Worm (Caenorhabditis elegans) whole organism, midembryonic: Measurements from ENCODE around the gene tofu-2.
"Not testable (repeated sequence)": the region's sequence is repeated elsewhere in the genome, so short reads cannot be mapped to it uniquely, and the experiment has no call there.

ENCODE experiments used
- T22C8.4 ChIP-seq: fragments of 200-800 bp; sonication (Bioruptor generic); IDR thresholded peaks from 2 replicates; pipeline ENCODE4 v1.3.6; 2022; ENCODE audit warnings: missing genetic modification characterization, missing compliant biosample characterization
- cog-1 ChIP-seq: sonication (generic microtip); optimal IDR thresholded peaks from 2 replicates; lab custom pipeline; 2016; ENCODE audit warnings: missing genetic modification characterization, missing compliant biosample characterization
- flt-1 ChIP-seq: fragments of 200-800 bp; sonication (Bioruptor generic); IDR thresholded peaks from 2 replicates; pipeline ENCODE4 v1.3.6; 2022; ENCODE audit warnings: missing genetic modification characterization, missing compliant biosample characterization
- klf-2 ChIP-seq: fragments of 200-800 bp; sonication (Bioruptor generic); conservative IDR thresholded peaks from 2 replicates; pipeline ENCODE4 v1.3.6; 2022; ENCODE audit warnings: missing genetic modification reagents, missing genetic modification characterization, missing compliant biosample characterization
- med-1 ChIP-seq: sonication (generic microtip); optimal IDR thresholded peaks from 2 replicates; lab custom pipeline; 2017; ENCODE audit warnings: missing genetic modification characterization, mild to moderate bottlenecking, missing compliant biosample characterization, antibody characterized with exemption, missing genetic modification reagents; ENCODE audit not compliant: insufficient read depth
- ref-1 ChIP-seq: fragments of 200-800 bp; sonication (Bioruptor generic); conservative IDR thresholded peaks from 2 replicates; pipeline ENCODE4 v1.3.6; 2022; ENCODE audit warnings: missing genetic modification reagents, missing genetic modification characterization, missing compliant biosample characterization
- tab-1 ChIP-seq: fragments of 200-800 bp; sonication (Bioruptor generic); IDR thresholded peaks from 2 replicates; pipeline ENCODE4 v1.3.6; 2022; ENCODE audit warnings: missing genetic modification characterization, missing compliant biosample characterization
- ztf-23 ChIP-seq: fragments of 200-800 bp; sonication (Bioruptor generic); IDR thresholded peaks from 2 replicates; pipeline ENCODE4 v1.3.6; 2022; ENCODE audit warnings: missing genetic modification reagents, missing genetic modification characterization, missing compliant biosample characterization
- ztf-29 ChIP-seq: fragments of 200-800 bp; sonication (Bioruptor generic); IDR thresholded peaks from 2 replicates; pipeline ENCODE4 v1.3.6; 2022; ENCODE audit warnings: missing genetic modification reagents, missing genetic modification characterization, missing compliant biosample characterization

The tofu-2 gene

DNA sequence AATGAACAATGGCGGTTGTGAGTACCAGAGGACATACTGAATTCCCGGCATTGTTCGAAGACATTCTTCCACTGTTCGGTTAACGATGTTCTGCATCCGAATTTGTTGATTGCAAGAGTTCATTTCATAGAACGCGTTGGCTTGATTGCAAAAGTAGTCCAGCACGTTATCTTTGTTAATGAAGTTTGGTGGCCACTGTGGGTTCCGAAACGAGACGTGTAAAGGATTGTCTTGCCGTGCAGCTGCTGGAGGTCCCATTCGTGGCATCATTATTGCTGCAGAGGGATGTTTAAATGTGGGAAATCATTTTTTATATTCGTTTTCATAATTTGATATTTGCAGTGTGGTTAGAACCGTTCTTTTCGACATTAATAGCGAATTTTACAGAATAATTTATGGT is 8.3 kb upstream of the tofu-2 start, which contains the start of gene mdt-6:
Gene mdt-6, minus strand, starts transcription at position 275 of the 400 bp plus-strand sequence.
- TF ChIP-seq ztf-23 (no peak), ref-1 (GFP tag; lab: Robert Waterston, UW) (no peak), cog-1 (tag; lab: Kevin White, UChicago) (no peak), ztf-29 (GFP tag; lab: Robert Waterston, UW) (no peak), T22C8.4 (GFP tag; lab: Robert Waterston, UW) (no peak), med-1 (GFP tag; lab: Kevin White, UChicago) (no peak), klf-2 (GFP tag; lab: Robert Waterston, UW) (no peak), tab-1 (GFP tag; lab: Robert Waterston, UW) (no peak), flt-1 (no peak)

DNA sequence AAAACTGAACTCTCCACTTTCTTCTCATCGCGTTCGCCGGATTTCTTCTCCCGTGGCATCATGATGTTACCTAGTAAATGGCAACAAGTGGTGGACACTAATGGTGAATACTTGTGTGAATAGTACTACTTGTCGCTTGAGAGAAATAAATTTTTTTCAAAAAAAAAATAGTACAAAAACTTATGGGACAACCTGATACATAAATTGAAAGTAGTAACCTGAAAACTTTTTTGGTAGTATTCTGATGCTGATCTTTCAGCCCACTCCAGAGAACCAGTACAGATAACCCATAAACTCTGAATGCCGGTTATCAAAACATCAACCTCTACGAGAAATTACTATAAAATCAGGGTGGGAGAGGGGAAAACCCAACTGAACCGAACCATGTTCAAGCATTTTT is 6.7 kb upstream of the tofu-2 start, which contains the start of gene Y57E12AL.2:
Gene Y57E12AL.2, plus strand, starts transcription at position 301 of the 400 bp plus-strand sequence.
- not testable (repeated sequence) for TF ChIP-seq ztf-29 (GFP tag; lab: Robert Waterston, UW); ztf-23; T22C8.4 (GFP tag; lab: Robert Waterston, UW)

ce11 chrV:7054598-7054997 is 3.5 kb upstream of the tofu-2 start, which contains the start of gene spig-8:
Gene spig-8, plus strand, starts transcription at chrV:7054898.
- TF ChIP-seq med-1 (GFP tag; lab: Kevin White, UChicago) (no peak), tab-1 (GFP tag; lab: Robert Waterston, UW) (no peak), ztf-29 (GFP tag; lab: Robert Waterston, UW) (no peak), flt-1 (no peak), klf-2 (GFP tag; lab: Robert Waterston, UW) (no peak), ztf-23 (no peak), T22C8.4 (GFP tag; lab: Robert Waterston, UW) (no peak), cog-1 (tag; lab: Kevin White, UChicago) (no peak)

DNA sequence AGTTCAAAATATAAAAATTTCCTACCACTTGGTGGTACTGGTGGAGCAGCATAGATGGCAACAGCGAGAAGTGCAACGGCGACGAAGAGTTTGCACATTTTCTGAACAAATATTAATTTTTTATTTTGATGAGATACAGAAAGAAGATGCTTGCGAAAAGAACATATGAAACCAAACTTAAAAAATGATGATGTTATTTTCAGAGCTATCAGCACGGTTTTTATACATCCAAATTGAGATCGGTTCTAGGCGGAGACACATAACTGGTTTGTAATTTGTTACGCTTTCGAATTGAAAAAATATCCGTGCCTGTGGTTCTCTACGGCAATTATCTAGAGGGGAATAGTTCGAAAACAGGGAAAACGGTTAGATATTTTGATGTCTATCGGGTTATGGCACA is 2.1 kb upstream of the tofu-2 start, which contains the start of gene txt-17:
Gene txt-17, minus strand, starts transcription at position 101 of the 400 bp plus-strand sequence.
- no peak for TF ChIP-seq klf-2 (GFP tag; lab: Robert Waterston, UW)
- TF ChIP-seq ztf-23: no peak
- no peak for TF ChIP-seq ref-1 (GFP tag; lab: Robert Waterston, UW)
- no peak for TF ChIP-seq ztf-29 (GFP tag; lab: Robert Waterston, UW)
- no peak for TF ChIP-seq med-1 (GFP tag; lab: Kevin White, UChicago)
- no peak for TF ChIP-seq flt-1
- no peak for TF ChIP-seq cog-1 (tag; lab: Kevin White, UChicago)
- TF ChIP-seq tab-1 (GFP tag; lab: Robert Waterston, UW): no peak
- TF ChIP-seq T22C8.4 (GFP tag; lab: Robert Waterston, UW): no peak

ce11 chrV:7050153-7050552 is 895 bp downstream of the tofu-2 start:
- TF ChIP-seq T22C8.4 (GFP tag; lab: Robert Waterston, UW) (no peak), ztf-23 (no peak), med-1 (GFP tag; lab: Kevin White, UChicago) (no peak), ref-1 (GFP tag; lab: Robert Waterston, UW) (no peak), cog-1 (tag; lab: Kevin White, UChicago) (no peak), ztf-29 (GFP tag; lab: Robert Waterston, UW) (no peak)

ce11 chrV:7047512-7047911 is 3.5 kb downstream of the tofu-2 start, which contains the start of gene F20A1.8:
Gene F20A1.8, minus strand, starts transcription at chrV:7047612.
- TF ChIP-seq klf-2 (GFP tag; lab: Robert Waterston, UW): no peak
- TF ChIP-seq ztf-23: no peak
- no peak for TF ChIP-seq cog-1 (tag; lab: Kevin White, UChicago)
- no peak for TF ChIP-seq flt-1
- no peak for TF ChIP-seq tab-1 (GFP tag; lab: Robert Waterston, UW)
- TF ChIP-seq ztf-29 (GFP tag; lab: Robert Waterston, UW): no peak

DNA sequence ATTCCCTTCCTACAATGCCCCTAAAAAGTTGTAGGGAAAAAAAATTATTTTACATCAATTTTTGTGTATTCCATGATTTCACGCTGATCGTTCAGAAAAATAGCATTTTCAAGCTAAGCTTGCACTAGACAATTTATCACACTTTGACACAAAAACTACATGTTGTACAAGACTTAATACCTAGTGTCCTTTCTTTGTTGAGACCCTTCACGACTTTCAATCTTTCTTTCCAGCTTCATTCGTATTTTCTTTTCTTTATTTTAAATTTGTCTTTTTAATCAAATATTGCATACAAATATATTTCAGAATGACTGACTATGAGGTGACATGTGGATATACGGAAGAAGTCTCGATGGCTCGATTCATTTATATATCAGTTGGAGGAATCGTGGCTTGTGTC is 5.0 kb downstream of the tofu-2 start, which contains the start of gene F20A1.2:
Gene F20A1.2, plus strand, starts transcription at position 301 of the 400 bp plus-strand sequence.
- TF ChIP-seq med-1 (GFP tag; lab: Kevin White, UChicago): no peak
- TF ChIP-seq ref-1 (GFP tag; lab: Robert Waterston, UW): no peak
- TF ChIP-seq ztf-29 (GFP tag; lab: Robert Waterston, UW): no peak
- TF ChIP-seq ztf-23: no peak
- no peak for TF ChIP-seq T22C8.4 (GFP tag; lab: Robert Waterston, UW)
- TF ChIP-seq flt-1: no peak
- TF ChIP-seq klf-2 (GFP tag; lab: Robert Waterston, UW): no peak
- TF ChIP-seq tab-1 (GFP tag; lab: Robert Waterston, UW): no peak
- no peak for TF ChIP-seq cog-1 (tag; lab: Kevin White, UChicago)

DNA sequence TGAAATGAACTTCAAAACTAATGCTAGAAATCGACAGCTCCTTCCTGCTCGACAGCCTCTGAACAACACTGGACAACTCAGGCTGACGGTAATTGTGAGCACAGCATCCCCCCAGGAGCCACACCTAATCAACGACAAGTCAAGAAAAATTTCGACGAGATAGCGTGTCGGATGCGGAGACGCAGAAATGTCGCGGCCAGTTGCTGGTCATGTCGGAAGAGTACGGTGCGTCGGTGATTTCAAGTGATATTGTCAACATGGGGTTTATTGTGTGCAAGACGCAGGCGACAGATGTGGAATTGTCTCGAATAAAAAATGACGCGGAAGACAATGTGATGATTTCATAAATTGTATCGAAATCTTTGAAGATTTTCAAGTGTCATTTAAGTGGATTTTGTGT is 14.6 kb downstream of the tofu-2 start, which contains the start of gene twk-11:
Gene twk-11, minus strand, starts transcription at position 101 of the 400 bp plus-strand sequence.
- no peak for TF ChIP-seq ztf-29 (GFP tag; lab: Robert Waterston, UW)
- TF ChIP-seq cog-1 (tag; lab: Kevin White, UChicago): no peak
- TF ChIP-seq klf-2 (GFP tag; lab: Robert Waterston, UW): no peak
- TF ChIP-seq ztf-23: no peak
- TF ChIP-seq tab-1 (GFP tag; lab: Robert Waterston, UW): no peak
- no peak for TF ChIP-seq med-1 (GFP tag; lab: Kevin White, UChicago)
- TF ChIP-seq flt-1: no peak
- TF ChIP-seq ref-1 (GFP tag; lab: Robert Waterston, UW): no peak
- TF ChIP-seq T22C8.4 (GFP tag; lab: Robert Waterston, UW): no peak

ce11 chrV:7027055-7027454 is 24.0 kb downstream of the tofu-2 start, which contains the start of gene F20A1.6:
Gene F20A1.6, minus strand, starts transcription at chrV:7027155.
- TF ChIP-seq tab-1 (GFP tag; lab: Robert Waterston, UW) (no peak), klf-2 (GFP tag; lab: Robert Waterston, UW) (no peak), ztf-23 (no peak), med-1 (GFP tag; lab: Kevin White, UChicago) (no peak), T22C8.4 (GFP tag; lab: Robert Waterston, UW) (no peak), flt-1 (no peak), ztf-29 (GFP tag; lab: Robert Waterston, UW) (no peak), ref-1 (GFP tag; lab: Robert Waterston, UW) (no peak), cog-1 (tag; lab: Kevin White, UChicago) (no peak)
